Worm (Caenorhabditis elegans) whole organism, midembryonic: ENCODE results near the gene unc-129.

Source experiments
- T22C8.4 ChIP-seq: fragments of 200-800 bp; sonication (Bioruptor generic); IDR thresholded peaks from 2 replicates; pipeline ENCODE4 v1.3.6; 2022; ENCODE audit warnings: missing genetic modification characterization, missing compliant biosample characterization
- cog-1 ChIP-seq: sonication (generic microtip); optimal IDR thresholded peaks from 2 replicates; lab custom pipeline; 2016; ENCODE audit warnings: missing genetic modification characterization, missing compliant biosample characterization
- flt-1 ChIP-seq: fragments of 200-800 bp; sonication (Bioruptor generic); IDR thresholded peaks from 2 replicates; pipeline ENCODE4 v1.3.6; 2022; ENCODE audit warnings: missing genetic modification characterization, missing compliant biosample characterization
- klf-2 ChIP-seq: fragments of 200-800 bp; sonication (Bioruptor generic); conservative IDR thresholded peaks from 2 replicates; pipeline ENCODE4 v1.3.6; 2022; ENCODE audit warnings: missing genetic modification reagents, missing genetic modification characterization, missing compliant biosample characterization
- med-1 ChIP-seq: sonication (generic microtip); optimal IDR thresholded peaks from 2 replicates; lab custom pipeline; 2017; ENCODE audit warnings: missing genetic modification characterization, mild to moderate bottlenecking, missing compliant biosample characterization, antibody characterized with exemption, missing genetic modification reagents; ENCODE audit not compliant: insufficient read depth
- ref-1 ChIP-seq: fragments of 200-800 bp; sonication (Bioruptor generic); conservative IDR thresholded peaks from 2 replicates; pipeline ENCODE4 v1.3.6; 2022; ENCODE audit warnings: missing genetic modification reagents, missing genetic modification characterization, missing compliant biosample characterization
- tab-1 ChIP-seq: fragments of 200-800 bp; sonication (Bioruptor generic); IDR thresholded peaks from 2 replicates; pipeline ENCODE4 v1.3.6; 2022; ENCODE audit warnings: missing genetic modification characterization, missing compliant biosample characterization
- ztf-23 ChIP-seq: fragments of 200-800 bp; sonication (Bioruptor generic); IDR thresholded peaks from 2 replicates; pipeline ENCODE4 v1.3.6; 2022; ENCODE audit warnings: missing genetic modification reagents, missing genetic modification characterization, missing compliant biosample characterization
- ztf-29 ChIP-seq: fragments of 200-800 bp; sonication (Bioruptor generic); IDR thresholded peaks from 2 replicates; pipeline ENCODE4 v1.3.6; 2022; ENCODE audit warnings: missing genetic modification reagents, missing genetic modification characterization, missing compliant biosample characterization

Gene unc-129

ce11 chrIV:9021245-9021779, 16.1 kb upstream of the unc-129 start:
- no peak for TF ChIP-seq tab-1 (GFP tag; lab: Robert Waterston, UW)
- TF ChIP-seq ztf-23 (GFP tag; lab: Robert Waterston, UW), result no peak
- no peak for TF ChIP-seq ref-1
- no peak for TF ChIP-seq flt-1
- TF ChIP-seq cog-1 (tag; lab: Kevin White, UChicago), result no peak
- no peak for TF ChIP-seq ztf-29 (GFP tag; lab: Robert Waterston, UW)
- TF ChIP-seq med-1, result no peak
- TF ChIP-seq klf-2 (GFP tag; lab: Robert Waterston, UW), result no peak
- no peak for TF ChIP-seq T22C8.4 (GFP tag; lab: Robert Waterston, UW)

ce11 chrIV:9020840-9021239, 15.6 kb upstream of the unc-129 start, which contains the start of gene C53D6.4:
C53D6.4 (minus strand) TSS chrIV:9020940.
- TF ChIP-seq T22C8.4 (GFP tag; lab: Robert Waterston, UW) (no peak), ztf-23 (GFP tag; lab: Robert Waterston, UW) (no peak)

- TF ChIP-seq cog-1 (tag; lab: Kevin White, UChicago) (no peak), T22C8.4 (GFP tag; lab: Robert Waterston, UW) (no peak), ztf-29 (GFP tag; lab: Robert Waterston, UW) (no peak), ref-1 (no peak), tab-1 (GFP tag; lab: Robert Waterston, UW) (no peak), med-1 (no peak), ztf-23 (GFP tag; lab: Robert Waterston, UW) (no peak), flt-1 (no peak)
Measured at ce11 chrIV:9016477-9016876, 11.3 kb upstream of the unc-129 start, which contains the start of gene acc-2. acc-2 (plus strand) TSS chrIV:9016777.

ce11 chrIV:9010257-9010656, 5.0 kb upstream of the unc-129 start, which contains the start of gene C53D6.11:
C53D6.11 (plus strand) TSS chrIV:9010584.
- TF ChIP-seq tab-1 (GFP tag; lab: Robert Waterston, UW) (no peak), klf-2 (GFP tag; lab: Robert Waterston, UW) (no peak), ref-1 (no peak), med-1 (no peak), T22C8.4 (GFP tag; lab: Robert Waterston, UW) (no peak), ztf-23 (GFP tag; lab: Robert Waterston, UW) (no peak), flt-1 (no peak), ztf-29 (GFP tag; lab: Robert Waterston, UW) (no peak), cog-1 (tag; lab: Kevin White, UChicago) (no peak)

ce11 chrIV:9007947-9008346, 2.7 kb upstream of the unc-129 start:
- TF ChIP-seq tab-1 (GFP tag; lab: Robert Waterston, UW) (no peak), cog-1 (tag; lab: Kevin White, UChicago) (no peak), med-1 (no peak), ztf-23 (GFP tag; lab: Robert Waterston, UW) (no peak), ztf-29 (GFP tag; lab: Robert Waterston, UW) (no peak), flt-1 (no peak), klf-2 (GFP tag; lab: Robert Waterston, UW) (no peak), T22C8.4 (GFP tag; lab: Robert Waterston, UW) (no peak), ref-1 (no peak)

- no peak for TF ChIP-seq klf-2 (GFP tag; lab: Robert Waterston, UW)
- TF ChIP-seq med-1, result no peak
- no peak for TF ChIP-seq cog-1 (tag; lab: Kevin White, UChicago)
- TF ChIP-seq T22C8.4 (GFP tag; lab: Robert Waterston, UW), result no peak
- TF ChIP-seq tab-1 (GFP tag; lab: Robert Waterston, UW), result no peak
Measured at ce11 chrIV:9002636-9003035, 2.6 kb downstream of the unc-129 start, which contains the start of gene C53D6.8. C53D6.8 (minus strand) TSS chrIV:9002736.

ce11 chrIV:9001184-9001583, 4.0 kb downstream of the unc-129 start:
- TF ChIP-seq ztf-23 (GFP tag; lab: Robert Waterston, UW), result no peak
- TF ChIP-seq cog-1 (tag; lab: Kevin White, UChicago), result no peak
- TF ChIP-seq ztf-29 (GFP tag; lab: Robert Waterston, UW), result no peak
- TF ChIP-seq ref-1, result no peak
- TF ChIP-seq med-1, result no peak
- TF ChIP-seq flt-1, result no peak
- TF ChIP-seq tab-1 (GFP tag; lab: Robert Waterston, UW), result no peak
- no peak for TF ChIP-seq klf-2 (GFP tag; lab: Robert Waterston, UW)
- no peak for TF ChIP-seq T22C8.4 (GFP tag; lab: Robert Waterston, UW)

- no peak for TF ChIP-seq klf-2 (GFP tag; lab: Robert Waterston, UW)
- TF ChIP-seq T22C8.4 (GFP tag; lab: Robert Waterston, UW), result no peak
- no peak for TF ChIP-seq ztf-23 (GFP tag; lab: Robert Waterston, UW)
- TF ChIP-seq cog-1 (tag; lab: Kevin White, UChicago), result no peak
- no peak for TF ChIP-seq med-1
- no peak for TF ChIP-seq flt-1
- no peak for TF ChIP-seq ztf-29 (GFP tag; lab: Robert Waterston, UW)
Measured at ce11 chrIV:9000664-9001063, 4.5 kb downstream of the unc-129 start.

ce11 chrIV:8994487-8994886, 10.7 kb downstream of the unc-129 start:
- TF ChIP-seq flt-1 (no peak), ztf-29 (GFP tag; lab: Robert Waterston, UW) (no peak), med-1 (no peak), klf-2 (GFP tag; lab: Robert Waterston, UW) (no peak), T22C8.4 (GFP tag; lab: Robert Waterston, UW) (no peak), tab-1 (GFP tag; lab: Robert Waterston, UW) (no peak), ref-1 (no peak), ztf-23 (GFP tag; lab: Robert Waterston, UW) (no peak), cog-1 (tag; lab: Kevin White, UChicago) (no peak)

- no peak for TF ChIP-seq flt-1
- no peak for TF ChIP-seq klf-2 (GFP tag; lab: Robert Waterston, UW)
- no peak for TF ChIP-seq tab-1 (GFP tag; lab: Robert Waterston, UW)
- TF ChIP-seq ztf-29 (GFP tag; lab: Robert Waterston, UW), result no peak
- no peak for TF ChIP-seq T22C8.4 (GFP tag; lab: Robert Waterston, UW)
- TF ChIP-seq cog-1 (tag; lab: Kevin White, UChicago), result no peak
- no peak for TF ChIP-seq ref-1
- no peak for TF ChIP-seq ztf-23 (GFP tag; lab: Robert Waterston, UW)
Measured at ce11 chrIV:8992786-8993185, 12.4 kb downstream of the unc-129 start, which contains the start of gene mltn-12. mltn-12 (plus strand) TSS chrIV:8993086.
